Worm (Caenorhabditis elegans): ENCODE results near the gene ceh-100.
A peak's percentile ranks its signal among the peaks of the same experiment; 100 is the strongest.

Gene ceh-100

ce11 chrII:12603667-12604621 lies at the start of gene ceh-100, which contains the start of gene lips-15:
ceh-100 (minus strand) TSS chrII:12603680.
lips-15 (plus strand) TSS chrII:12604386.
- TF ChIP-seq ztf-11 (tag; optimal IDR thresholded peaks at IDR 0.05) (no peak), skn-1 (tag; optimal IDR thresholded peaks at IDR 0.05) (no peak), nhr-12 (tag; optimal IDR thresholded peaks at IDR 0.05) (no peak), egl-27 (tag; optimal IDR thresholded peaks at IDR 0.05) (no peak), zag-1 (tag; optimal IDR thresholded peaks at IDR 0.05) (no peak), nfya-1 (tag; optimal IDR thresholded peaks at IDR 0.05; ENCODE audit: insufficient read depth) (peak; percentile 46), ama-1 (optimal IDR thresholded peaks at IDR 0.05) (no peak), daf-12 (tag; optimal IDR thresholded peaks at IDR 0.05) (no peak), ZK546.5 (tag; optimal IDR thresholded peaks at IDR 0.05) (no peak), nhr-23 (tag; optimal IDR thresholded peaks at IDR 0.05) (peak; percentile 0), egl-5 (tag; optimal IDR thresholded peaks at IDR 0.05) (peak; percentile 37), lsy-12 (tag; optimal IDR thresholded peaks at IDR 0.05) (no peak), ztf-4 (tag; optimal IDR thresholded peaks at IDR 0.05) (no peak), unc-39 (tag; optimal IDR thresholded peaks at IDR 0.05) (no peak), pqm-1 (tag; optimal IDR thresholded peaks at IDR 0.05) (no peak), lin-39 (tag; optimal IDR thresholded peaks at IDR 0.05) (no peak), hmg-11 (tag; optimal IDR thresholded peaks at IDR 0.05) (peak; percentile 43), nhr-77 (tag; optimal IDR thresholded peaks at IDR 0.05) (no peak), nhr-11 (tag; optimal IDR thresholded peaks at IDR 0.05) (no peak), elt-3 (tag; optimal IDR thresholded peaks at IDR 0.05) (no peak), nhr-76 (tag; optimal IDR thresholded peaks at IDR 0.05) (no peak), R02D3.7 (tag; optimal IDR thresholded peaks at IDR 0.05) (no peak), unc-62 (GFP tag; optimal IDR thresholded peaks at IDR 0.05) (no peak), tbx-2 (tag; optimal IDR thresholded peaks at IDR 0.05) (no peak), lin-15B (tag; optimal IDR thresholded peaks at IDR 0.05) (peak; percentile 81), sea-2 (GFP tag; optimal IDR thresholded peaks at IDR 0.05) (no peak), nhr-43 (tag; optimal IDR thresholded peaks at IDR 0.05; ENCODE audit: poor library complexity, severe bottlenecking) (no peak), elt-2 (tag; optimal IDR thresholded peaks at IDR 0.05) (peak; percentile 5), pha-4 (tag; optimal IDR thresholded peaks at IDR 0.05) (peak; percentile 23), ceh-9 (tag; optimal IDR thresholded peaks at IDR 0.05) (no peak), ceh-16 (tag; optimal IDR thresholded peaks at IDR 0.05) (no peak), nhr-67 (tag; optimal IDR thresholded peaks at IDR 0.05) (no peak), nhr-28 (tag; optimal IDR thresholded peaks at IDR 0.05) (no peak), ceh-28 (tag; optimal IDR thresholded peaks at IDR 0.05) (peak; percentile 78), fos-1 (tag; optimal IDR thresholded peaks at IDR 0.05) (no peak), mml-1 (tag; optimal IDR thresholded peaks at IDR 0.05) (no peak), jun-1 (tag; optimal IDR thresholded peaks at IDR 0.05) (no peak), mdl-1 (tag; optimal IDR thresholded peaks at IDR 0.05) (no peak), nhr-25 (tag; optimal IDR thresholded peaks at IDR 0.05) (peak; percentile 56), fkh-2 (tag; optimal IDR thresholded peaks at IDR 0.05) (no peak), eor-1 (tag; optimal IDR thresholded peaks at IDR 0.05) (no peak), ceh-82 (tag; optimal IDR thresholded peaks at IDR 0.05) (no peak), fkh-10 (GFP tag; optimal IDR thresholded peaks at IDR 0.05) (no peak), snpc-4 (tag; optimal IDR thresholded peaks at IDR 0.05) (no peak), nhr-237 (tag; optimal IDR thresholded peaks at IDR 0.05) (no peak), aly-2 (tag; optimal IDR thresholded peaks at IDR 0.05) (no peak), elt-1 (tag; optimal IDR thresholded peaks at IDR 0.05) (no peak)

All from whole organism, L3 larva.